Worm (Caenorhabditis elegans) whole organism, L1 larva: ENCODE results near the gene clec-1.

Source experiments
- ama-1 ChIP-seq: fragments of 150-350 bp; optimal IDR thresholded peaks from 2 replicates; lab custom pipeline; 2014
- lin-13 ChIP-seq: fragments of 150-350 bp; optimal IDR thresholded peaks from 2 replicates; lab custom pipeline; 2014; ENCODE audit warnings: missing biosample characterization, missing genetic modification reagents, missing genetic modification characterization
- mdl-1 ChIP-seq, 2 experiments: fragments of 150-350 bp; optimal IDR thresholded peaks; 2 replicates each; lab custom pipeline; 2014 to 2017; ENCODE audit warnings: missing biosample characterization in 2 of 2, missing genetic modification characterization in 2 of 2, inconsistent platforms in 1 of 2
- nhr-11 ChIP-seq: fragments of 150-350 bp; optimal IDR thresholded peaks from 2 replicates; lab custom pipeline; 2014; ENCODE audit warnings: missing biosample characterization, missing genetic modification characterization
- nhr-237 ChIP-seq: fragments of 150-350 bp; optimal IDR thresholded peaks from 2 replicates; lab custom pipeline; 2014; ENCODE audit warnings: missing biosample characterization, missing genetic modification characterization
- nhr-90 ChIP-seq: sonication (generic microtip); optimal IDR thresholded peaks from 2 replicates; lab custom pipeline; 2016; ENCODE audit warnings: mild to moderate bottlenecking, missing genetic modification characterization, missing compliant biosample characterization; ENCODE audit not compliant: poor library complexity
- sox-4 ChIP-seq: sonication (generic microtip); optimal IDR thresholded peaks from 2 replicates; lab custom pipeline; 2016; ENCODE audit warnings: missing genetic modification characterization, missing compliant biosample characterization
- unc-130 ChIP-seq: fragments of 150-350 bp; optimal IDR thresholded peaks from 2 replicates; lab custom pipeline; 2017; ENCODE audit warnings: missing biosample characterization, missing genetic modification characterization, inconsistent platforms
- unc-62 ChIP-seq: fragments of 150-350 bp; optimal IDR thresholded peaks from 2 replicates; lab custom pipeline; 2014; ENCODE audit warnings: missing biosample characterization, missing genetic modification reagents, missing genetic modification characterization
- ztf-11 ChIP-seq, 2 experiments: sonication (generic microtip); optimal IDR thresholded peaks; 2 replicates each; lab custom pipeline; 2016 to 2017; ENCODE audit warnings: missing genetic modification characterization in 2 of 2, missing biosample characterization in 1 of 2, missing compliant biosample characterization in 1 of 2
- ztf-4 ChIP-seq: fragments of 150-350 bp; optimal IDR thresholded peaks from 2 replicates; lab custom pipeline; 2014; ENCODE audit warnings: missing biosample characterization, missing genetic modification characterization

DNA sequence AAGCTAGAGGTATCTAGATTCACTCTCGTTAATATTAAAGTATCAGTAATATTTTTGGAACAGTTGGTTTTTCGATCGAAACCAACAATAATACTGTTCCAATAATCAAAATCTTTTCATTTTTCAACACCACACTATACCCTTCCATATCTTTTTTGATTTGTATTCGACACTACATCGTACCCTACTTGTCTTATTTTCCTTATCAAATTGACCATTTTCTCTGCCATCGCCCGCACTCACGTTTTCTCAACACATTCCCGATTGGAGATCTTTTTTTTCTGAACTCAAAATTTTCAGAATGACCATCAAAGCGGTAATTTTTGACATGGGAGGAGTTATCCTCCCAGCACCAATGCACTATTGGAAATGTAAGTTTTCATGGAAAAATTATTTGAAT is 47.6 kb downstream of the clec-1 start, which contains the start of gene acds-10:
- TF ChIP-seq ama-1 (lab: Kevin White, UChicago) (no peak), unc-62 (GFP tag; lab: Kevin White, UChicago) (no peak), nhr-11 (tag; lab: Kevin White, UChicago) (no peak), mdl-1 (tag; optimal IDR thresholded peaks at IDR 0.05; lab: Kevin White, UChicago) (no peak), ztf-11 (tag; optimal IDR thresholded peaks at IDR 0.05; lab: Kevin White, UChicago) (no peak), lin-13 (GFP tag; lab: Kevin White, UChicago) (no peak), nhr-237 (tag; lab: Kevin White, UChicago) (no peak), nhr-90 (tag; lab: Kevin White, UChicago) (no peak), sox-4 (tag; lab: Kevin White, UChicago) (no peak), ztf-4 (tag; lab: Kevin White, UChicago) (no peak), unc-130 (tag; lab: Kevin White, UChicago) (no peak)
